Worm (Caenorhabditis elegans): ENCODE results near the gene ZK673.11.
"Not testable (repeated sequence)": the region's sequence is repeated elsewhere in the genome, so short reads cannot be mapped to it uniquely, and the experiment has no call there.

The ZK673.11 gene

ce11 chrII:10490329-10490728, 33.2 kb downstream of the ZK673.11 start, which contains the start of gene clec-61:
Gene clec-61 (minus strand): TSS chrII:10490537.
- TF ChIP-seq unc-62 (GFP tag; optimal IDR thresholded peaks at IDR 0.05): no peak

ce11 chrII:10493034-10493433, 36.0 kb downstream of the ZK673.11 start, which contains the start of gene ZK666.8:
Gene ZK666.8 (minus strand): TSS chrII:10493134.
- not testable (repeated sequence) for TF ChIP-seq unc-62 (GFP tag; optimal IDR thresholded peaks at IDR 0.05)

ce11 chrII:10494467-10494866, 37.4 kb downstream of the ZK673.11 start, which contains the start of gene ZK666.14:
Gene ZK666.14 (plus strand): TSS chrII:10494767.
- no peak for TF ChIP-seq unc-62 (GFP tag; optimal IDR thresholded peaks at IDR 0.05)

ce11 chrII:10495912-10496311, 38.8 kb downstream of the ZK673.11 start, which contains the start of gene ZK666.12:
Gene ZK666.12 (plus strand): TSS chrII:10496212.
- no peak for TF ChIP-seq unc-62 (GFP tag; optimal IDR thresholded peaks at IDR 0.05)

ce11 chrII:10500674-10501073, 43.6 kb downstream of the ZK673.11 start:
- no peak for TF ChIP-seq unc-62 (GFP tag; optimal IDR thresholded peaks at IDR 0.05)

- TF ChIP-seq unc-62 (GFP tag; optimal IDR thresholded peaks at IDR 0.05): no peak
These were observed 44.5 kb downstream of the ZK673.11 start for ce11 chrII:10501578-10501977.

- no peak for TF ChIP-seq unc-62 (GFP tag; optimal IDR thresholded peaks at IDR 0.05)
These were observed 45.5 kb downstream of the ZK673.11 start, which contains the start of gene myrf-1 for ce11 chrII:10502491-10503063. Gene myrf-1 (minus strand): TSS chrII:10502541.

ce11 chrII:10504729-10505128, 47.6 kb downstream of the ZK673.11 start:
- no peak for TF ChIP-seq unc-62 (GFP tag; optimal IDR thresholded peaks at IDR 0.05)

- no peak for TF ChIP-seq unc-62 (GFP tag; optimal IDR thresholded peaks at IDR 0.05)
These were observed 48.9 kb downstream of the ZK673.11 start for ce11 chrII:10505949-10506348.

ce11 chrII:10507906-10508305, 50.8 kb downstream of the ZK673.11 start:
- no peak for TF ChIP-seq unc-62 (GFP tag; optimal IDR thresholded peaks at IDR 0.05)

ce11 chrII:10509746-10510145, 52.7 kb downstream of the ZK673.11 start, which contains the start of gene F59B10.2:
Gene F59B10.2 (minus strand): TSS chrII:10509846.
- no peak for TF ChIP-seq unc-62 (GFP tag; optimal IDR thresholded peaks at IDR 0.05)

ce11 chrII:10510242-10510641, 53.2 kb downstream of the ZK673.11 start, which contains the start of gene F59B10.3:
Gene F59B10.3 (plus strand): TSS chrII:10510542.
- TF ChIP-seq unc-62 (GFP tag; optimal IDR thresholded peaks at IDR 0.05): no peak
